Fruit fly (Drosophila melanogaster) whole organism, embryonic: ENCODE results near the gene CG17786.

Experiments
- Ada2b ChIP-seq: fragments of 200-800 bp; sonication (Bioruptor generic); IDR thresholded peaks from 2 replicates; pipeline ENCODE4 v1.3.6; 2022; ENCODE audit warnings: missing biosample characterization, missing genetic modification characterization
- Adf1 ChIP-seq: fragments of 200-800 bp; sonication (Bioruptor generic); IDR thresholded peaks from 2 replicates; pipeline ENCODE4 v1.3.6; 2022; ENCODE audit warnings: missing biosample characterization, missing genetic modification characterization
- Atf3 ChIP-seq: fragments of 200-800 bp; sonication (Bioruptor generic); optimal IDR thresholded peaks from 3 replicates; lab custom pipeline; 2016; ENCODE audit warnings: missing biosample characterization, missing genetic modification characterization
- B-H2 ChIP-seq: fragments of 200-800 bp; sonication (Bioruptor generic); optimal IDR thresholded peaks from 2 replicates; lab custom pipeline; 2018; ENCODE audit warnings: missing biosample characterization, mild to moderate bottlenecking, missing genetic modification characterization
- Bdp1 ChIP-seq: fragments of 200-800 bp; sonication (Bioruptor generic); optimal IDR thresholded peaks from 3 replicates; lab custom pipeline; 2016; ENCODE audit warnings: missing biosample characterization, missing genetic modification characterization
- BtbVII ChIP-seq: fragments of 200-800 bp; sonication (Bioruptor generic); optimal IDR thresholded peaks from 3 replicates; lab custom pipeline; 2017; ENCODE audit warnings: missing biosample characterization, mild to moderate bottlenecking, missing genetic modification characterization
- CG11560 ChIP-seq: fragments of 200-800 bp; sonication (Bioruptor generic); IDR thresholded peaks from 3 replicates; pipeline ENCODE4 v1.3.6; 2022; ENCODE audit warnings: missing biosample characterization, missing genetic modification characterization
- CG13123 ChIP-seq: fragments of 200-800 bp; sonication (Bioruptor generic); optimal IDR thresholded peaks from 2 replicates; lab custom pipeline; 2016; ENCODE audit warnings: missing biosample characterization, missing genetic modification characterization
- CG13424 ChIP-seq: fragments of 200-800 bp; sonication (Bioruptor generic); optimal IDR thresholded peaks from 2 replicates; lab custom pipeline; 2019; ENCODE audit warnings: missing biosample characterization, mild to moderate bottlenecking, missing genetic modification characterization, moderate library complexity
- CG14965 ChIP-seq: fragments of 200-800 bp; sonication (Bioruptor generic); optimal IDR thresholded peaks from 2 replicates; lab custom pipeline; 2016; ENCODE audit warnings: missing biosample characterization, missing genetic modification characterization, borderline replicate concordance
- CG1832 ChIP-seq: fragments of 200-800 bp; sonication (Bioruptor generic); optimal IDR thresholded peaks from 2 replicates; lab custom pipeline; 2017; ENCODE audit warnings: missing biosample characterization, mild to moderate bottlenecking, missing genetic modification characterization, inconsistent platforms
- CG2678 ChIP-seq: fragments of 200-800 bp; sonication (Bioruptor generic); optimal IDR thresholded peaks from 3 replicates; lab custom pipeline; 2019; ENCODE audit warnings: missing biosample characterization, mild to moderate bottlenecking, missing genetic modification characterization, moderate library complexity
- CG6654 ChIP-seq: fragments of 200-800 bp; sonication (Bioruptor generic); optimal IDR thresholded peaks from 2 replicates; lab custom pipeline; 2017; ENCODE audit warnings: missing biosample characterization, mild to moderate bottlenecking, missing genetic modification characterization
- CG7745 ChIP-seq: fragments of 200-800 bp; sonication (Bioruptor generic); optimal IDR thresholded peaks from 2 replicates; lab custom pipeline; 2018; ENCODE audit warnings: missing biosample characterization, mild to moderate bottlenecking, missing genetic modification characterization, moderate library complexity
- CG7839 ChIP-seq: fragments of 200-800 bp; sonication (Bioruptor generic); optimal IDR thresholded peaks from 3 replicates; lab custom pipeline; 2018; ENCODE audit warnings: missing biosample characterization, mild to moderate bottlenecking, missing genetic modification characterization, moderate library complexity
- CG8281 ChIP-seq: fragments of 200-800 bp; sonication (Bioruptor generic); optimal IDR thresholded peaks from 2 replicates; lab custom pipeline; 2018; ENCODE audit warnings: missing biosample characterization, mild to moderate bottlenecking, missing genetic modification characterization, moderate library complexity
- CG8765 ChIP-seq: fragments of 200-800 bp; sonication (Bioruptor generic); IDR thresholded peaks from 2 replicates; pipeline ENCODE4 v1.3.6; 2022; ENCODE audit warnings: missing biosample characterization, missing genetic modification characterization
- CkIIα-i1 ChIP-seq: fragments of 200-800 bp; sonication (Bioruptor generic); IDR thresholded peaks from 2 replicates; pipeline ENCODE4 v1.3.6; 2022; ENCODE audit warnings: missing biosample characterization, missing genetic modification characterization
- Eip74EF ChIP-seq, 2 experiments: fragments of 200-800 bp in 1 of 2; fragments of >200 bp in 1 of 2; sonication (Bioruptor generic) in 1 of 2; optimal IDR thresholded peaks; 2 replicates each; lab custom pipeline; 2017 to 2019; ENCODE audit warnings: missing biosample characterization in 2 of 2, missing genetic modification characterization in 2 of 2, mild to moderate bottlenecking in 1 of 2, moderate library complexity in 1 of 2
- Ets97D ChIP-seq: fragments of 200-800 bp; sonication (Bioruptor generic); optimal IDR thresholded peaks from 3 replicates; lab custom pipeline; 2016; ENCODE audit warnings: missing biosample characterization, missing genetic modification characterization
- H15 ChIP-seq: fragments of 200-800 bp; sonication (Bioruptor generic); IDR thresholded peaks from 3 replicates; pipeline ENCODE4 v1.3.6; 2022; ENCODE audit warnings: missing biosample characterization, missing genetic modification characterization
- Hmx ChIP-seq: fragments of 200-800 bp; sonication (Bioruptor generic); optimal IDR thresholded peaks from 2 replicates; lab custom pipeline; 2016; ENCODE audit warnings: missing biosample characterization, missing genetic modification characterization
- Kr ChIP-seq: fragments of 200-800 bp; sonication (Bioruptor generic); optimal IDR thresholded peaks from 2 replicates; lab custom pipeline; 2017; ENCODE audit warnings: missing biosample characterization, mild to moderate bottlenecking, missing genetic modification characterization
- NC2β ChIP-seq: fragments of 200-800 bp; sonication (Bioruptor generic); optimal IDR thresholded peaks from 2 replicates; lab custom pipeline; 2016; ENCODE audit warnings: missing biosample characterization, missing genetic modification characterization
- PHDP ChIP-seq: fragments of 200-800 bp; sonication (Bioruptor generic); optimal IDR thresholded peaks from 3 replicates; lab custom pipeline; 2018; ENCODE audit warnings: missing biosample characterization, mild to moderate bottlenecking, missing genetic modification characterization, moderate library complexity
- Pdp1 ChIP-seq, 2 experiments: fragments of 200-800 bp; sonication (Bioruptor generic); optimal IDR thresholded peaks; 3 replicates each; lab custom pipeline; 2016; ENCODE audit warnings: missing biosample characterization in 2 of 2, missing genetic modification characterization in 2 of 2, mild to moderate bottlenecking in 1 of 2, moderate library complexity in 1 of 2
- Ravus ChIP-seq: fragments of 200-800 bp; sonication (Bioruptor generic); IDR thresholded peaks from 2 replicates; pipeline ENCODE4 v1.3.6; 2022; ENCODE audit warnings: missing biosample characterization, missing genetic modification characterization
- Rx ChIP-seq: fragments of 200-800 bp; sonication (Bioruptor generic); IDR thresholded peaks from 2 replicates; pipeline ENCODE4 v1.3.6; 2022; ENCODE audit warnings: missing biosample characterization, missing genetic modification characterization
- Trl ChIP-seq, 3 experiments: fragments of >200 bp in 2 of 3; fragments of 200-800 bp in 1 of 3; sonication (Bioruptor generic) in 1 of 3; optimal IDR thresholded peaks; 2 replicates in 1 of 3; 3 replicates in 2 of 3; lab custom pipeline; 2016 to 2017; ENCODE audit warnings: missing biosample characterization in 1 of 3, missing genetic modification characterization in 1 of 3
- bbx ChIP-seq: fragments of 200-800 bp; sonication (Bioruptor generic); IDR thresholded peaks from 2 replicates; pipeline ENCODE4 v1.3.6; 2022; ENCODE audit warnings: missing biosample characterization, missing genetic modification characterization; ENCODE audit not compliant: partially characterized antibody
- dati ChIP-seq: fragments of 200-800 bp; sonication (Bioruptor generic); IDR thresholded peaks from 2 replicates; pipeline ENCODE4 v1.3.6; 2022; ENCODE audit warnings: missing biosample characterization, missing genetic modification characterization
- dpn ChIP-seq, 2 experiments: fragments of 200-800 bp; sonication (Bioruptor generic); optimal IDR thresholded peaks; 3 replicates each; lab custom pipeline; 2016; ENCODE audit warnings: missing biosample characterization in 2 of 2, missing genetic modification characterization in 2 of 2
- ewg ChIP-seq: fragments of 200-800 bp; sonication (Bioruptor generic); optimal IDR thresholded peaks from 3 replicates; lab custom pipeline; 2017; ENCODE audit warnings: mild to moderate bottlenecking, missing biosample characterization, missing genetic modification reagents, missing genetic modification characterization
- exex ChIP-seq: fragments of 200-800 bp; sonication (Bioruptor generic); optimal IDR thresholded peaks from 4 replicates; lab custom pipeline; 2018; ENCODE audit warnings: missing biosample characterization, mild to moderate bottlenecking, missing genetic modification characterization, moderate library complexity
- fd96Cb ChIP-seq: fragments of 200-800 bp; sonication (Bioruptor generic); optimal IDR thresholded peaks from 2 replicates; lab custom pipeline; 2018; ENCODE audit warnings: missing biosample characterization, mild to moderate bottlenecking, missing genetic modification characterization, moderate library complexity
- gem ChIP-seq: fragments of 200-800 bp; sonication (Bioruptor generic); optimal IDR thresholded peaks from 2 replicates; lab custom pipeline; 2019; ENCODE audit warnings: missing biosample characterization, mild to moderate bottlenecking, missing genetic modification characterization, moderate library complexity
- gsb-n ChIP-seq: fragments of 200-800 bp; sonication (Bioruptor generic); optimal IDR thresholded peaks from 3 replicates; lab custom pipeline; 2018; ENCODE audit warnings: missing biosample characterization, mild to moderate bottlenecking, missing genetic modification characterization
- hb ChIP-seq: fragments of 200-800 bp; sonication (Bioruptor generic); IDR thresholded peaks from 3 replicates; pipeline ENCODE4 v1.3.6; 2022; ENCODE audit warnings: missing biosample characterization, missing genetic modification characterization; ENCODE audit not compliant: partially characterized antibody
- kay ChIP-seq: fragments of 200-800 bp; sonication (Bioruptor generic); optimal IDR thresholded peaks from 2 replicates; lab custom pipeline; 2016; ENCODE audit warnings: missing biosample characterization, missing genetic modification characterization
- klu ChIP-seq: fragments of 200-800 bp; sonication (Bioruptor generic); IDR thresholded peaks from 2 replicates; pipeline ENCODE4 v1.3.6; 2022; ENCODE audit warnings: missing biosample characterization, missing genetic modification characterization
- nerfin-2 ChIP-seq: fragments of 200-800 bp; sonication (Bioruptor generic); IDR thresholded peaks from 2 replicates; pipeline ENCODE4 v1.3.6; 2022; ENCODE audit warnings: missing biosample characterization, missing genetic modification characterization; ENCODE audit not compliant: partially characterized antibody
- odd ChIP-seq: fragments of 200-800 bp; sonication (Bioruptor generic); optimal IDR thresholded peaks from 2 replicates; lab custom pipeline; 2017; ENCODE audit warnings: missing biosample characterization, mild to moderate bottlenecking, missing genetic modification characterization
- p53 ChIP-seq: fragments of 200-800 bp; sonication (Bioruptor generic); optimal IDR thresholded peaks from 2 replicates; lab custom pipeline; 2016; ENCODE audit warnings: missing biosample characterization, missing genetic modification characterization
- sc ChIP-seq, 3 experiments: fragments of >200 bp in 2 of 3; fragments of 200-800 bp in 1 of 3; sonication (Bioruptor generic) in 1 of 3; optimal IDR thresholded peaks; 2 replicates in 2 of 3; 3 replicates in 1 of 3; lab custom pipeline; 2017; ENCODE audit warnings: mild to moderate bottlenecking in 1 of 3, missing biosample characterization in 1 of 3, missing genetic modification characterization in 1 of 3, missing genetic modification reagents in 1 of 3
- sisA ChIP-seq: fragments of 200-800 bp; sonication (Bioruptor generic); IDR thresholded peaks from 2 replicates; pipeline ENCODE4 v1.3.6; 2022; ENCODE audit warnings: missing biosample characterization, missing genetic modification characterization
- slbo ChIP-seq: fragments of 200-800 bp; sonication (Bioruptor generic); IDR thresholded peaks from 2 replicates; pipeline ENCODE4 v1.3.6; 2022; ENCODE audit warnings: missing biosample characterization, missing genetic modification characterization
- so ChIP-seq: fragments of 200-800 bp; sonication (Bioruptor generic); IDR thresholded peaks from 3 replicates; pipeline ENCODE4 v1.3.6; 2022; ENCODE audit warnings: missing biosample characterization, missing genetic modification characterization
- tx ChIP-seq: fragments of 200-800 bp; sonication (Bioruptor generic); optimal IDR thresholded peaks from 2 replicates; lab custom pipeline; 2016; ENCODE audit warnings: missing biosample characterization, missing genetic modification characterization
- wdn ChIP-seq: fragments of 200-800 bp; sonication (Bioruptor generic); IDR thresholded peaks from 2 replicates; pipeline ENCODE4 v1.3.6; 2022; ENCODE audit warnings: missing biosample characterization, missing genetic modification characterization
- wor ChIP-seq: fragments of 200-800 bp; sonication (Bioruptor generic); IDR thresholded peaks from 2 replicates; pipeline ENCODE4 v1.3.6; 2022; ENCODE audit warnings: missing biosample characterization, missing genetic modification characterization

Gene CG17786

dm6 chr3R:24205935-24206334 lies 12.6 kb downstream of the CG17786 start (continued):
- TF ChIP-seq B-H2 (no peak), H15 (GFP tag; lab: Robert Waterston, UW) (0 out of 3 replicates have a peak, but pooled peaks have one; percentile 26), PHDP (peak; percentile 36), Ada2b (GFP tag; lab: Robert Waterston, UW) (no peak), p53 (GFP tag; lab: Kevin White, UChicago) (no peak), wdn (GFP tag; lab: Robert Waterston, UW) (no peak), CG8281 (no peak), Adf1 (no peak), CG2678 (tag; lab: Kevin White, UChicago) (peak; percentile 47), CG1832 (GFP tag; lab: Kevin White, UChicago) (no peak), wor (GFP tag; lab: Robert Waterston, UW) (peak; percentile 26; the same call in 1 of the 2 replicates), exex (no peak), CG11560 (tag; lab: Robert Waterston, UW) (no peak), gsb-n (tag; lab: Kevin White, UChicago) (no peak), CG6654 (GFP tag; lab: Kevin White, UChicago) (no peak), dati (GFP tag; lab: Robert Waterston, UW) (no peak), tx (GFP tag; lab: Kevin White, UChicago) (no peak), Kr (GFP tag; lab: Kevin White, UChicago) (no peak), Bdp1 (no peak), CG7745 (no peak), Rx (no peak), nerfin-2 (GFP tag; lab: Robert Waterston, UW) (no peak), gem (peak; percentile 61), Ets97D (GFP tag; lab: Kevin White, UChicago) (no peak), NC2β (GFP tag; lab: Kevin White, UChicago) (no peak), sc (optimal IDR thresholded peaks at IDR 0.05; lab: Kevin White, UChicago) (no peak), sc (GFP tag; optimal IDR thresholded peaks at IDR 0.05; lab: Kevin White, UChicago) (peak; percentile 12), Pdp1 (GFP tag; optimal IDR thresholded peaks at IDR 0.05; lab: Kevin White, UChicago) (no peak), CG7839 (tag; lab: Kevin White, UChicago) (peak; percentile 50), Trl (optimal IDR thresholded peaks at IDR 0.05; lab: Kevin White, UChicago) (no peak), Trl (GFP tag; optimal IDR thresholded peaks at IDR 0.05; lab: Kevin White, UChicago) (no peak), CG14965 (no peak), slbo (GFP tag; lab: Robert Waterston, UW) (0 out of 2 replicates have a peak, but pooled peaks have one; percentile 16), bbx (GFP tag; lab: Robert Waterston, UW) (no peak), BtbVII (GFP tag; lab: Kevin White, UChicago) (no peak), dpn (GFP tag; optimal IDR thresholded peaks at IDR 0.05; lab: Kevin White, UChicago) (no peak), klu (no peak), CkIIα-i1 (GFP tag; lab: Robert Waterston, UW) (no peak), Atf3 (GFP tag; lab: Kevin White, UChicago) (no peak), CG13424 (peak; percentile 47), odd (GFP tag; lab: Kevin White, UChicago) (peak; percentile 10), Ravus (no peak), Eip74EF (GFP tag; optimal IDR thresholded peaks at IDR 0.05; lab: Kevin White, UChicago) (peak in 1 of 2 experiments; percentile 54), kay (GFP tag; lab: Kevin White, UChicago) (no peak), CG13123 (GFP tag; lab: Kevin White, UChicago) (no peak), hb (no peak), sisA (0 out of 2 replicates have a peak, but pooled peaks have one; percentile 24), fd96Cb (tag; lab: Kevin White, UChicago) (peak; percentile 24), ewg (GFP tag; lab: Kevin White, UChicago) (peak; percentile 31), CG8765 (GFP tag; lab: Robert Waterston, UW) (no peak), Hmx (GFP tag; lab: Kevin White, UChicago) (no peak), so (GFP tag; lab: Robert Waterston, UW) (no peak)
